Worm (Caenorhabditis elegans): ENCODE data around the gene W03F9.9.

The W03F9.9 gene

ce11 chrV:185694-186217 is 47.1 kb downstream of the W03F9.9 start, which contains the start of gene arid-1:
TSS of gene arid-1 (plus strand) at chrV:186167.
- TF ChIP-seq T22C8.4 (GFP tag; IDR thresholded peaks at IDR 0.05) (no peak), cog-1 (tag; optimal IDR thresholded peaks at IDR 0.05) (no peak), ztf-23 (GFP tag; IDR thresholded peaks at IDR 0.05) (no peak), med-1 (GFP tag; optimal IDR thresholded peaks at IDR 0.05; ENCODE audit: insufficient read depth) (no peak), ref-1 (GFP tag; conservative IDR thresholded peaks at IDR 0.05) (no peak), tab-1 (GFP tag; IDR thresholded peaks at IDR 0.05) (no peak), flt-1 (GFP tag; IDR thresholded peaks at IDR 0.05) (no peak), ztf-29 (GFP tag; IDR thresholded peaks at IDR 0.05) (no peak), klf-2 (GFP tag; conservative IDR thresholded peaks at IDR 0.05) (no peak)

ce11 chrV:189436-189835 is 50.7 kb downstream of the W03F9.9 start:
- no peak for TF ChIP-seq med-1 (GFP tag; optimal IDR thresholded peaks at IDR 0.05; ENCODE audit: insufficient read depth)
- TF ChIP-seq klf-2 (GFP tag; conservative IDR thresholded peaks at IDR 0.05): no peak
- TF ChIP-seq ref-1 (GFP tag; conservative IDR thresholded peaks at IDR 0.05): no peak
- TF ChIP-seq cog-1 (tag; optimal IDR thresholded peaks at IDR 0.05): no peak
- no peak for TF ChIP-seq tab-1 (GFP tag; IDR thresholded peaks at IDR 0.05)
- no peak for TF ChIP-seq ztf-23 (GFP tag; IDR thresholded peaks at IDR 0.05)
- TF ChIP-seq ztf-29 (GFP tag; IDR thresholded peaks at IDR 0.05): no peak
- no peak for TF ChIP-seq flt-1 (GFP tag; IDR thresholded peaks at IDR 0.05)
- no peak for TF ChIP-seq T22C8.4 (GFP tag; IDR thresholded peaks at IDR 0.05)
